Fruit fly (Drosophila melanogaster) whole organism, embryonic: ENCODE results near the gene CG18788.

Experiments
- CG10274 ChIP-seq: fragments of 200-800 bp; sonication (Bioruptor generic); optimal IDR thresholded peaks from 3 replicates; lab custom pipeline; 2017; ENCODE audit warnings: missing biosample characterization, mild to moderate bottlenecking, missing genetic modification characterization
- CG10543 ChIP-seq: fragments of 200-800 bp; sonication (Bioruptor generic); optimal IDR thresholded peaks from 3 replicates; lab custom pipeline; 2017; ENCODE audit warnings: missing biosample characterization, mild to moderate bottlenecking, missing genetic modification characterization, moderate library complexity
- CG11560 ChIP-seq: fragments of 200-800 bp; sonication (Bioruptor generic); IDR thresholded peaks from 3 replicates; pipeline ENCODE4 v1.3.6; 2022; ENCODE audit warnings: missing biosample characterization, missing genetic modification characterization
- CG11696 ChIP-seq: fragments of 200-800 bp; sonication (Bioruptor generic); IDR thresholded peaks from 2 replicates; pipeline ENCODE4 v1.3.6; 2022; ENCODE audit warnings: missing biosample characterization, missing genetic modification characterization
- CG12744 ChIP-seq: fragments of 200-800 bp; sonication (Bioruptor generic); optimal IDR thresholded peaks from 2 replicates; lab custom pipeline; 2016; ENCODE audit warnings: missing biosample characterization, missing genetic modification characterization
- CG13287 ChIP-seq: fragments of 200-800 bp; sonication (Bioruptor generic); IDR thresholded peaks from 2 replicates; pipeline ENCODE4 v1.3.6; 2022; ENCODE audit warnings: missing biosample characterization, missing genetic modification characterization; ENCODE audit not compliant: partially characterized antibody
- CG16813 ChIP-seq: fragments of 200-800 bp; sonication (Bioruptor generic); IDR thresholded peaks from 3 replicates; pipeline ENCODE4 v1.3.6; 2022; ENCODE audit warnings: missing biosample characterization, missing genetic modification characterization; ENCODE audit not compliant: partially characterized antibody
- CG17328 ChIP-seq: fragments of 200-800 bp; sonication (Bioruptor generic); IDR thresholded peaks from 2 replicates; pipeline ENCODE4 v1.3.6; 2022; ENCODE audit warnings: missing biosample characterization, missing genetic modification characterization
- CG18619 ChIP-seq: fragments of 200-800 bp; sonication (Bioruptor generic); optimal IDR thresholded peaks from 3 replicates; lab custom pipeline; 2017; ENCODE audit warnings: missing biosample characterization, mild to moderate bottlenecking, missing genetic modification characterization
- CG2202 ChIP-seq: fragments of 200-800 bp; sonication (Bioruptor generic); optimal IDR thresholded peaks from 2 replicates; lab custom pipeline; 2018; ENCODE audit warnings: missing biosample characterization, mild to moderate bottlenecking, missing genetic modification characterization
- CG2678 ChIP-seq: fragments of 200-800 bp; sonication (Bioruptor generic); optimal IDR thresholded peaks from 3 replicates; lab custom pipeline; 2019; ENCODE audit warnings: missing biosample characterization, mild to moderate bottlenecking, missing genetic modification characterization, moderate library complexity
- CG3065 ChIP-seq: fragments of 200-800 bp; sonication (Bioruptor generic); optimal IDR thresholded peaks from 2 replicates; lab custom pipeline; 2016; ENCODE audit warnings: missing biosample characterization, missing genetic modification characterization
- CG31441 ChIP-seq: fragments of 200-800 bp; sonication (Bioruptor generic); IDR thresholded peaks from 2 replicates; pipeline ENCODE4 v1.3.6; 2022; ENCODE audit warnings: missing biosample characterization, missing genetic modification characterization
- CG3281 ChIP-seq: fragments of 200-800 bp; sonication (Bioruptor generic); optimal IDR thresholded peaks from 3 replicates; lab custom pipeline; 2017; ENCODE audit warnings: missing biosample characterization, mild to moderate bottlenecking, missing genetic modification characterization
- CG3847 ChIP-seq: fragments of 200-800 bp; sonication (Bioruptor generic); IDR thresholded peaks from 2 replicates; pipeline ENCODE4 v1.3.6; 2022; ENCODE audit warnings: missing biosample characterization, missing genetic modification characterization
- CG6254 ChIP-seq: fragments of 200-800 bp; sonication (Bioruptor generic); optimal IDR thresholded peaks from 3 replicates; lab custom pipeline; 2017; ENCODE audit warnings: mild to moderate bottlenecking, missing biosample characterization, missing genetic modification reagents, missing genetic modification characterization
- CG6765 ChIP-seq: fragments of 200-800 bp; sonication (Bioruptor generic); optimal IDR thresholded peaks from 3 replicates; lab custom pipeline; 2017; ENCODE audit warnings: missing biosample characterization, mild to moderate bottlenecking, missing genetic modification characterization
- CG7357 ChIP-seq: fragments of 200-800 bp; sonication (Bioruptor generic); IDR thresholded peaks from 3 replicates; pipeline ENCODE4 v1.3.6; 2022; ENCODE audit warnings: missing biosample characterization, missing genetic modification characterization
- CG7372 ChIP-seq: fragments of 200-800 bp; sonication (Bioruptor generic); IDR thresholded peaks from 2 replicates; pipeline ENCODE4 v1.3.6; 2022; ENCODE audit warnings: missing biosample characterization, missing genetic modification characterization
- CG8290 ChIP-seq, 3 experiments: fragments of 200-800 bp; sonication (Bioruptor generic); optimal IDR thresholded peaks; 2 replicates each; lab custom pipeline; 2016 to 2019; ENCODE audit warnings: missing biosample characterization in 3 of 3, missing genetic modification characterization in 3 of 3, mild to moderate bottlenecking in 2 of 3, moderate library complexity in 1 of 3
- CG8359 ChIP-seq: fragments of 200-800 bp; sonication (Bioruptor generic); optimal IDR thresholded peaks from 2 replicates; lab custom pipeline; 2017; ENCODE audit warnings: missing biosample characterization, mild to moderate bottlenecking, missing genetic modification characterization, borderline replicate concordance
- Dek ChIP-seq: fragments of 200-800 bp; sonication (Bioruptor generic); optimal IDR thresholded peaks from 3 replicates; lab custom pipeline; 2019; ENCODE audit warnings: missing biosample characterization, mild to moderate bottlenecking, missing genetic modification characterization, moderate library complexity
- Doc3 ChIP-seq: fragments of 200-800 bp; sonication (Bioruptor generic); IDR thresholded peaks from 3 replicates; pipeline ENCODE4 v1.3.6; 2022; ENCODE audit warnings: missing biosample characterization, missing genetic modification characterization; ENCODE audit not compliant: partially characterized antibody
- E2f1 ChIP-seq: fragments of 200-800 bp; sonication (Bioruptor generic); IDR thresholded peaks from 2 replicates; pipeline ENCODE4 v1.3.6; 2022; ENCODE audit warnings: missing biosample characterization, missing genetic modification characterization
- Gsc ChIP-seq: fragments of 200-800 bp; sonication (Bioruptor generic); IDR thresholded peaks from 2 replicates; pipeline ENCODE4 v1.3.6; 2022; ENCODE audit warnings: missing biosample characterization, missing genetic modification characterization
- HLHmδ ChIP-seq: fragments of 200-800 bp; sonication (Bioruptor generic); optimal IDR thresholded peaks from 2 replicates; lab custom pipeline; 2018; ENCODE audit warnings: missing biosample characterization, mild to moderate bottlenecking, missing genetic modification characterization, moderate library complexity
- HmgD ChIP-seq: fragments of 200-800 bp; sonication (Bioruptor generic); optimal IDR thresholded peaks from 3 replicates; lab custom pipeline; 2016; ENCODE audit warnings: missing biosample characterization, missing genetic modification characterization
- Hr39 ChIP-seq: fragments of >200 bp; optimal IDR thresholded peaks from 2 replicates; lab custom pipeline; 2017
- Hr78 ChIP-seq, 2 experiments: fragments of 200-800 bp in 1 of 2; fragments of >200 bp in 1 of 2; sonication (Bioruptor generic) in 1 of 2; optimal IDR thresholded peaks; 2 replicates each; lab custom pipeline; 2017 to 2019; ENCODE audit warnings: missing biosample characterization in 2 of 2, missing genetic modification characterization in 2 of 2, mild to moderate bottlenecking in 1 of 2, moderate library complexity in 1 of 2
- Meics ChIP-seq: fragments of 200-800 bp; sonication (Bioruptor generic); optimal IDR thresholded peaks from 2 replicates; lab custom pipeline; 2017; ENCODE audit warnings: missing biosample characterization, mild to moderate bottlenecking, missing genetic modification characterization
- NC2α ChIP-seq: fragments of 200-800 bp; sonication (Bioruptor generic); optimal IDR thresholded peaks from 2 replicates; lab custom pipeline; 2016; ENCODE audit warnings: missing biosample characterization, missing genetic modification characterization
- Nf-YA ChIP-seq: fragments of 200-800 bp; sonication (Bioruptor generic); IDR thresholded peaks from 2 replicates; pipeline ENCODE4 v1.3.6; 2022; ENCODE audit warnings: missing biosample characterization, missing genetic modification characterization
- Nf-YB ChIP-seq: fragments of 200-800 bp; sonication (Bioruptor generic); optimal IDR thresholded peaks from 3 replicates; lab custom pipeline; 2019; ENCODE audit warnings: missing biosample characterization, mild to moderate bottlenecking, missing genetic modification characterization, moderate library complexity
- Usf ChIP-seq: fragments of 200-800 bp; sonication (Bioruptor generic); optimal IDR thresholded peaks from 2 replicates; lab custom pipeline; 2017; ENCODE audit warnings: missing genotype, missing biosample characterization, missing genetic modification characterization
- YL-1 ChIP-seq: fragments of 200-800 bp; sonication (Bioruptor generic); optimal IDR thresholded peaks from 3 replicates; lab custom pipeline; 2017; ENCODE audit warnings: missing biosample characterization, mild to moderate bottlenecking, missing genetic modification characterization
- ash1 ChIP-seq: fragments of 200-800 bp; sonication (Bioruptor generic); optimal IDR thresholded peaks from 2 replicates; lab custom pipeline; 2018; ENCODE audit warnings: missing biosample characterization, mild to moderate bottlenecking, missing genetic modification characterization
- chn ChIP-seq: fragments of 200-800 bp; sonication (Bioruptor generic); optimal IDR thresholded peaks from 2 replicates; lab custom pipeline; 2016; ENCODE audit warnings: missing biosample characterization, missing genetic modification characterization
- crp ChIP-seq, 2 experiments: fragments of 200-800 bp; sonication (Bioruptor generic); optimal IDR thresholded peaks; 2 replicates in 1 of 2; 3 replicates in 1 of 2; lab custom pipeline; 2017; ENCODE audit warnings: missing biosample characterization in 2 of 2, missing genetic modification characterization in 2 of 2, mild to moderate bottlenecking in 1 of 2, moderate library complexity in 1 of 2
- emc ChIP-seq: fragments of 200-800 bp; sonication (Bioruptor generic); optimal IDR thresholded peaks from 2 replicates; lab custom pipeline; 2016; ENCODE audit warnings: missing biosample characterization, missing genetic modification characterization
- ham ChIP-seq: fragments of 200-800 bp; sonication (Bioruptor generic); IDR thresholded peaks from 2 replicates; pipeline ENCODE4 v1.3.6; 2022; ENCODE audit warnings: missing biosample characterization, missing genetic modification characterization
- hbn ChIP-seq: fragments of 200-800 bp; sonication (Bioruptor generic); IDR thresholded peaks from 2 replicates; pipeline ENCODE4 v1.3.6; 2022; ENCODE audit warnings: missing biosample characterization, missing genetic modification characterization; ENCODE audit not compliant: partially characterized antibody
- kah ChIP-seq: fragments of 200-800 bp; sonication (Bioruptor generic); optimal IDR thresholded peaks from 2 replicates; lab custom pipeline; 2018; ENCODE audit warnings: missing biosample characterization, mild to moderate bottlenecking, missing genetic modification characterization
- phol ChIP-seq: fragments of 200-800 bp; sonication (Bioruptor generic); optimal IDR thresholded peaks from 3 replicates; lab custom pipeline; 2018; ENCODE audit warnings: missing biosample characterization, mild to moderate bottlenecking, missing genetic modification characterization, moderate library complexity
- rib ChIP-seq: fragments of 200-800 bp; sonication (Bioruptor generic); IDR thresholded peaks from 2 replicates; pipeline ENCODE4 v1.3.6; 2022; ENCODE audit warnings: missing biosample characterization, missing genetic modification characterization
- scrt ChIP-seq: fragments of 200-800 bp; sonication (Bioruptor generic); optimal IDR thresholded peaks from 2 replicates; lab custom pipeline; 2018; ENCODE audit warnings: missing biosample characterization, mild to moderate bottlenecking, missing genetic modification characterization, moderate library complexity
- so ChIP-seq: fragments of 200-800 bp; sonication (Bioruptor generic); IDR thresholded peaks from 3 replicates; pipeline ENCODE4 v1.3.6; 2022; ENCODE audit warnings: missing biosample characterization, missing genetic modification characterization
- sr ChIP-seq: fragments of 200-800 bp; sonication (Bioruptor generic); IDR thresholded peaks from 3 replicates; pipeline ENCODE4 v1.3.6; 2022; ENCODE audit warnings: missing biosample characterization, missing genetic modification characterization
- tna ChIP-seq: fragments of 200-800 bp; sonication (Bioruptor generic); IDR thresholded peaks from 2 replicates; pipeline ENCODE4 v1.3.6; 2022; ENCODE audit warnings: missing biosample characterization, missing genetic modification characterization; ENCODE audit not compliant: partially characterized antibody
- vfl ChIP-seq: fragments of 200-800 bp; sonication (Bioruptor generic); optimal IDR thresholded peaks from 2 replicates; lab custom pipeline; 2016; ENCODE audit warnings: missing biosample characterization, missing genetic modification characterization

The CG18788 gene

DNA sequence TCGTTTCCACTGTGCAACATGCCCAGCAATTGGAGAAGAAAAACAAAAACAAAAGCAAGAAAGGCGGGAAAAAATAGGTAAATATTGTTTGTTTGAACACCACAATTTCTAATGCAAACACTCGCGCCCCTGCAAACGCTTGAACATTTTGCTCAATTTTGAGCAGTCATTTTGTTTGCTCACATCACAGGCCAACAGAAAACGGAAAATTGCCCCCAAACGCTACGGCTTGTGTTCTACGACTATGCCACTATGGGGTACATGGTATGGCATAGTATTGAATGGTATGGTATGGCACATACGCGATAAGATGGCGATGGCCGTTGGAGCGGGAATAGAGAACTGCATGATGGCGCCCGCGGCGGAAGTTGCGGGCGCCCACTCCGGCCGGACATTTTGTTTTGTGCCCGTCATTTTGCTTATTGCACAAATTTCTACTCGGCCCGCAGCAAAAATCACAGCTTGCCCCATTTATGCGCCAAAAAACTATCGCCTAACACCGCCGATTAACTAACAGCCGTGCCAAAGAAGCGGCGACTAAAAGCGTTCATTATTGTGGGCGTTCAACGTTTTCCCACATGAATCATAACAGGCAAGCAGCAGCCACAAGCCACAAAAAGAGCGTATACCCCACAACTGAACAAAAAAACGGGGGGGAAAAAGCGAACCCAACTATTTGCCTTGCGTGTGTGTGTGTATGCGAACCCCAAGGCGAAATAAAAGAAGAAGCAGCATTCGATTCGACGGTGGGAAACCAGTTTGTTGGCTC, 29.6 kb upstream of the CG18788 start (continued):
- TF ChIP-seq E2f1 (GFP tag; lab: Robert Waterston, UW) = no peak
- TF ChIP-seq Nf-YB (GFP tag; lab: Kevin White, UChicago) = no peak
- TF ChIP-seq CG8290 (GFP tag; optimal IDR thresholded peaks at IDR 0.05; lab: Kevin White, UChicago) = peak; percentile 78
- TF ChIP-seq CG8290 (tag; optimal IDR thresholded peaks at IDR 0.05; lab: Kevin White, UChicago) = peak; percentile 63 to 92
- no peak for TF ChIP-seq CG31441 (GFP tag; lab: Robert Waterston, UW)
- peak; percentile 72 for TF ChIP-seq NC2α (GFP tag; lab: Kevin White, UChicago)
- TF ChIP-seq HLHmδ (GFP tag; lab: Kevin White, UChicago) = peak; percentile 80
- TF ChIP-seq CG12744 (GFP tag; lab: Kevin White, UChicago) = peak; percentile 34
- TF ChIP-seq CG11560 = no peak
- peak; percentile 44 for TF ChIP-seq Dek (tag; lab: Kevin White, UChicago)
- peak; percentile 58 for TF ChIP-seq CG6254 (GFP tag; lab: Kevin White, UChicago)
- TF ChIP-seq HmgD (GFP tag; lab: Kevin White, UChicago) = no peak
- peak; percentile 40 for TF ChIP-seq CG8359 (GFP tag; lab: Kevin White, UChicago)
- TF ChIP-seq CG7357 = 0 out of 3 replicates have a peak, but pooled peaks have one; percentile 7
- peak; percentile 35 for TF ChIP-seq emc
- TF ChIP-seq CG13287 (GFP tag; lab: Robert Waterston, UW) = no peak
- no peak for TF ChIP-seq CG17328
- no peak for TF ChIP-seq ham (GFP tag; lab: Robert Waterston, UW)
- TF ChIP-seq Nf-YA = no peak
- no peak for TF ChIP-seq Hr39
- TF ChIP-seq CG10274 = peak; percentile 52
- peak; percentile 60 for TF ChIP-seq Meics (GFP tag; lab: Kevin White, UChicago)
- TF ChIP-seq tna (GFP tag; lab: Robert Waterston, UW) = no peak
- peak; percentile 85 for TF ChIP-seq CG3065
- TF ChIP-seq chn (GFP tag; lab: Kevin White, UChicago) = peak; percentile 30
- no peak for TF ChIP-seq sr (GFP tag; lab: Robert Waterston, UW)
- TF ChIP-seq CG16813 (GFP tag; lab: Robert Waterston, UW) = no peak
- TF ChIP-seq Gsc = no peak
- TF ChIP-seq YL-1 (GFP tag; lab: Kevin White, UChicago) = peak; percentile 61
- TF ChIP-seq crp (GFP tag; optimal IDR thresholded peaks at IDR 0.05; lab: Kevin White, UChicago) = peak in 1 of 2 experiments; percentile 6
- TF ChIP-seq ash1 (GFP tag; lab: Kevin White, UChicago) = no peak
- TF ChIP-seq hbn (GFP tag; lab: Robert Waterston, UW) = no peak
- TF ChIP-seq CG7372 (GFP tag; lab: Robert Waterston, UW) = no peak
- peak; percentile 79 for TF ChIP-seq CG18619 (GFP tag; lab: Kevin White, UChicago)
- TF ChIP-seq CG11696 = no peak
- no peak for TF ChIP-seq Hr78 (GFP tag; optimal IDR thresholded peaks at IDR 0.05; lab: Kevin White, UChicago)
- no peak for TF ChIP-seq Doc3 (GFP tag; lab: Robert Waterston, UW)
- TF ChIP-seq Usf = no peak
- TF ChIP-seq vfl = no peak
- TF ChIP-seq CG6765 (GFP tag; lab: Kevin White, UChicago) = peak; percentile 36
- TF ChIP-seq rib (GFP tag; lab: Robert Waterston, UW) = no peak
- peak; percentile 73 for TF ChIP-seq CG2678 (tag; lab: Kevin White, UChicago)
- TF ChIP-seq so = no peak
- no peak for TF ChIP-seq scrt (GFP tag; lab: Kevin White, UChicago)
- TF ChIP-seq CG3281 (GFP tag; lab: Kevin White, UChicago) = peak; percentile 68
- TF ChIP-seq phol = peak; percentile 74
- TF ChIP-seq CG3847 (GFP tag; lab: Robert Waterston, UW) = no peak
- TF ChIP-seq CG10543 (GFP tag; lab: Kevin White, UChicago) = peak; percentile 85
- TF ChIP-seq CG2202 (tag; lab: Kevin White, UChicago) = peak; percentile 88
- TF ChIP-seq kah (GFP tag; lab: Kevin White, UChicago) = peak; percentile 26
